Fruit fly (Drosophila melanogaster) whole organism, adult: Measurements from ENCODE around the gene saturn.

ENCODE experiments used
- CG14711 ChIP-seq: fragments of 200-800 bp; sonication (Bioruptor generic); optimal IDR thresholded peaks from 2 replicates; lab custom pipeline; 2018; ENCODE audit warnings: missing biosample characterization, mild to moderate bottlenecking, missing genetic modification characterization, moderate library complexity
- CG7045 ChIP-seq: fragments of 200-800 bp; sonication (Bioruptor generic); optimal IDR thresholded peaks from 2 replicates; lab custom pipeline; 2017; ENCODE audit warnings: missing biosample characterization, mild to moderate bottlenecking, missing genetic modification characterization
- CG7101 ChIP-seq: fragments of 200-800 bp; sonication (Bioruptor generic); optimal IDR thresholded peaks from 2 replicates; lab custom pipeline; 2018; ENCODE audit warnings: missing biosample characterization, mild to moderate bottlenecking, missing genetic modification characterization, moderate library complexity
- Hr96 ChIP-seq: fragments of 200-800 bp; sonication (Bioruptor generic); optimal IDR thresholded peaks from 2 replicates; lab custom pipeline; 2016; ENCODE audit warnings: missing biosample characterization, missing genetic modification characterization
- bab1 ChIP-seq: fragments of 200-800 bp; sonication (Bioruptor generic); optimal IDR thresholded peaks from 3 replicates; lab custom pipeline; 2019; ENCODE audit warnings: missing biosample characterization, mild to moderate bottlenecking, missing genetic modification characterization, moderate library complexity
- cnc ChIP-seq, 2 experiments: fragments of >200 bp; optimal IDR thresholded peaks; 2 replicates each; lab custom pipeline; 2017
- pad ChIP-seq: fragments of 200-800 bp; sonication (Bioruptor generic); optimal IDR thresholded peaks from 3 replicates; lab custom pipeline; 2017; ENCODE audit warnings: missing biosample characterization, missing genetic modification characterization, mild to moderate bottlenecking, moderate library complexity, missing genetic modification reagents

DNA sequence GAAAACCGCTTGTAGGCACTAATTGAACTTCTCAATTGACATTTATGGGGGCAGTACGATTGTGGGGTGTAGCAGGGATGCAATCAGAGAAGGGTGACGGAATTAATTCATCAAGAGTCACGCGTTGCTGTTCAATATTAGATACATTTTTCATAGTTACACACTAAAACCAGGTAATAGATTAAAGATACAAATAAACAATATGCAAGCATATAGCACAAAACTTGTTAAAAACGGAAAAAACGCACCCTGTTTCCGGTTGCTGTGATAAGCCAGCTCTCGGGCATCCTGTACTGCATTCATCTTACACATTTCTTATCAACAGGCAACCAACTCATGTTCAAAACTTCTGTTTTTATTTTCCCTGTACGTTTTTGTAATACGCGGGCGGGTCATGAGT lies 25.9 kb downstream of the saturn start:
- TF ChIP-seq Hr96 (GFP tag; lab: Kevin White, UChicago): no peak
- no peak for TF ChIP-seq cnc (optimal IDR thresholded peaks at IDR 0.05; lab: Kevin White, UChicago)
- no peak for TF ChIP-seq bab1 (GFP tag; lab: Kevin White, UChicago)
- no peak for TF ChIP-seq CG7101 (tag; lab: Kevin White, UChicago)
- TF ChIP-seq CG14711: no peak
- TF ChIP-seq pad (GFP tag; lab: Kevin White, UChicago): no peak
- TF ChIP-seq CG7045: no peak
